Fruit fly (Drosophila melanogaster): ENCODE results near the gene ValRS-m.

- TF ChIP-seq psq (optimal IDR thresholded peaks at IDR 0.05) (no peak), ttk (optimal IDR thresholded peaks at IDR 0.05) (no peak), Sin3A (optimal IDR thresholded peaks at IDR 0.05) (no peak), h (optimal IDR thresholded peaks at IDR 0.05) (no peak), Myc (optimal IDR thresholded peaks at IDR 0.05) (no peak), insv (optimal IDR thresholded peaks at IDR 0.05) (no peak)
These were observed 14.3 kb upstream of the ValRS-m start for dm6 chr3L:8978678-8979413.

Data from Kc167 (cell line).